Worm (Caenorhabditis elegans) whole organism, early embryonic: ENCODE data around the gene M28.8.

ENCODE experiments used
- B0310.2 ChIP-seq: sonication (generic microtip); optimal IDR thresholded peaks from 2 replicates; lab custom pipeline; 2016; ENCODE audit warnings: mild to moderate bottlenecking, missing genetic modification characterization, missing compliant biosample characterization
- F13C5.2 ChIP-seq: sonication (generic microtip); optimal IDR thresholded peaks from 2 replicates; lab custom pipeline; 2017; ENCODE audit warnings: mild to moderate bottlenecking, missing genetic modification characterization, inconsistent platforms, missing compliant biosample characterization
- aly-1 ChIP-seq: sonication (generic microtip); optimal IDR thresholded peaks from 2 replicates; lab custom pipeline; 2016; ENCODE audit warnings: missing genetic modification characterization, missing compliant biosample characterization
- ama-1 ChIP-seq: fragments of 150-350 bp; optimal IDR thresholded peaks from 2 replicates; lab custom pipeline; 2014
- ceh-13 ChIP-seq: fragments of 200-800 bp; sonication (Bioruptor generic); optimal IDR thresholded peaks from 2 replicates; lab custom pipeline; 2018; ENCODE audit warnings: mild to moderate bottlenecking, missing genetic modification characterization, missing compliant biosample characterization
- ceh-36 ChIP-seq: sonication (generic microtip); optimal IDR thresholded peaks from 2 replicates; lab custom pipeline; 2016; ENCODE audit warnings: missing genetic modification characterization, inconsistent platforms, missing compliant biosample characterization
- ets-7 ChIP-seq: sonication (generic microtip); optimal IDR thresholded peaks from 2 replicates; lab custom pipeline; 2016; ENCODE audit warnings: missing genotype, missing genetic modification characterization, missing compliant biosample characterization
- flt-1 ChIP-seq: fragments of 200-800 bp; sonication (Bioruptor generic); IDR thresholded peaks from 2 replicates; pipeline ENCODE4 v1.3.6; 2022; ENCODE audit warnings: missing genetic modification characterization, missing compliant biosample characterization
- hmbx-1 ChIP-seq: sonication (generic microtip); optimal IDR thresholded peaks from 2 replicates; lab custom pipeline; 2016; ENCODE audit warnings: mild to moderate bottlenecking, missing genetic modification characterization, missing compliant biosample characterization
- hmg-4 ChIP-seq: fragments of 200-800 bp; sonication (Bioruptor generic); optimal IDR thresholded peaks from 2 replicates; lab custom pipeline; 2018; ENCODE audit warnings: mild to moderate bottlenecking, missing genetic modification characterization, missing compliant biosample characterization
- hnd-1 ChIP-seq: sonication (generic microtip); optimal IDR thresholded peaks from 2 replicates; lab custom pipeline; 2016; ENCODE audit warnings: missing genetic modification characterization, missing compliant biosample characterization
- pes-1 ChIP-seq: fragments of 200-800 bp; sonication (Bioruptor generic); IDR thresholded peaks from 2 replicates; pipeline ENCODE4 v1.3.6; 2022; ENCODE audit warnings: missing genetic modification reagents, missing genetic modification characterization, missing compliant biosample characterization
- scrt-1 ChIP-seq: fragments of 200-800 bp; sonication (Bioruptor generic); IDR thresholded peaks from 2 replicates; pipeline ENCODE4 v1.3.6; 2022; ENCODE audit warnings: missing genetic modification characterization, missing compliant biosample characterization
- sea-1 ChIP-seq: fragments of 200-800 bp; sonication (Bioruptor generic); conservative IDR thresholded peaks from 2 replicates; pipeline ENCODE4 v1.3.6; 2022; ENCODE audit warnings: missing genetic modification characterization, missing compliant biosample characterization
- tbx-11 ChIP-seq: fragments of 200-800 bp; sonication (Bioruptor generic); IDR thresholded peaks from 2 replicates; pipeline ENCODE4 v1.3.6; 2022; ENCODE audit warnings: missing genetic modification characterization, missing compliant biosample characterization
- tbx-37 ChIP-seq: fragments of 200-800 bp; sonication (Bioruptor generic); conservative IDR thresholded peaks from 2 replicates; pipeline ENCODE4 v1.3.6; 2022; ENCODE audit warnings: missing genetic modification reagents, missing genetic modification characterization, missing compliant biosample characterization
- tra-4 ChIP-seq: sonication (generic microtip); optimal IDR thresholded peaks from 2 replicates; lab custom pipeline; 2017; ENCODE audit warnings: missing genetic modification characterization, missing compliant biosample characterization

The M28.8 gene

ce11 chrII:10594312-10594711 lies 33.8 kb upstream of the M28.8 start:
- TF ChIP-seq scrt-1 (GFP tag; lab: Robert Waterston, UW) (no peak), tbx-11 (GFP tag; lab: Robert Waterston, UW) (no peak), tra-4 (tag; lab: Kevin White, UChicago) (no peak), ceh-13 (GFP tag; lab: Kevin White, UChicago) (no peak), hmg-4 (GFP tag; lab: Kevin White, UChicago) (no peak), hnd-1 (tag; lab: Kevin White, UChicago) (no peak), pes-1 (no peak), tbx-37 (GFP tag; lab: Robert Waterston, UW) (no peak), ets-7 (tag; lab: Kevin White, UChicago) (no peak), sea-1 (GFP tag; lab: Robert Waterston, UW) (no peak), F13C5.2 (no peak), B0310.2 (tag; lab: Kevin White, UChicago) (no peak), ceh-36 (tag; lab: Kevin White, UChicago) (no peak), ama-1 (lab: Kevin White, UChicago) (no peak), aly-1 (tag; lab: Kevin White, UChicago) (no peak), flt-1 (GFP tag; lab: Robert Waterston, UW) (no peak), hmbx-1 (tag; lab: Kevin White, UChicago) (no peak)

- TF ChIP-seq tra-4 (tag; lab: Kevin White, UChicago): no peak
- TF ChIP-seq pes-1: no peak
- TF ChIP-seq tbx-11 (GFP tag; lab: Robert Waterston, UW): no peak
- TF ChIP-seq ceh-36 (tag; lab: Kevin White, UChicago): no peak
Measured at ce11 chrII:10594758-10595157, 33.3 kb upstream of the M28.8 start, which contains the start of gene C14A4.6. C14A4.6 (minus strand) TSS chrII:10594776.

- no peak for TF ChIP-seq tbx-37 (GFP tag; lab: Robert Waterston, UW)
- no peak for TF ChIP-seq ama-1 (lab: Kevin White, UChicago)
- TF ChIP-seq tbx-11 (GFP tag; lab: Robert Waterston, UW): no peak
- TF ChIP-seq scrt-1 (GFP tag; lab: Robert Waterston, UW): no peak
- no peak for TF ChIP-seq tra-4 (tag; lab: Kevin White, UChicago)
- TF ChIP-seq hnd-1 (tag; lab: Kevin White, UChicago): no peak
- no peak for TF ChIP-seq F13C5.2
- TF ChIP-seq B0310.2 (tag; lab: Kevin White, UChicago): no peak
- no peak for TF ChIP-seq aly-1 (tag; lab: Kevin White, UChicago)
- TF ChIP-seq sea-1 (GFP tag; lab: Robert Waterston, UW): no peak
- TF ChIP-seq ceh-13 (GFP tag; lab: Kevin White, UChicago): no peak
- no peak for TF ChIP-seq flt-1 (GFP tag; lab: Robert Waterston, UW)
Measured at ce11 chrII:10596462-10596861, 31.6 kb upstream of the M28.8 start, which contains the start of gene C14A4.7. C14A4.7 (minus strand) TSS chrII:10596562.

ce11 chrII:10598039-10598438 lies 30.0 kb upstream of the M28.8 start, which contains the start of gene C14A4.8:
C14A4.8 (minus strand) TSS chrII:10598139.
- TF ChIP-seq ceh-13 (GFP tag; lab: Kevin White, UChicago): no peak
- no peak for TF ChIP-seq hmg-4 (GFP tag; lab: Kevin White, UChicago)
- TF ChIP-seq F13C5.2: no peak
- TF ChIP-seq sea-1 (GFP tag; lab: Robert Waterston, UW): no peak
- TF ChIP-seq ceh-36 (tag; lab: Kevin White, UChicago): no peak
- no peak for TF ChIP-seq ama-1 (lab: Kevin White, UChicago)
- no peak for TF ChIP-seq flt-1 (GFP tag; lab: Robert Waterston, UW)
- TF ChIP-seq tra-4 (tag; lab: Kevin White, UChicago): no peak
- TF ChIP-seq tbx-11 (GFP tag; lab: Robert Waterston, UW): no peak
- TF ChIP-seq aly-1 (tag; lab: Kevin White, UChicago): no peak
- TF ChIP-seq scrt-1 (GFP tag; lab: Robert Waterston, UW): no peak
- TF ChIP-seq tbx-37 (GFP tag; lab: Robert Waterston, UW): no peak
- TF ChIP-seq hmbx-1 (tag; lab: Kevin White, UChicago): no peak

- TF ChIP-seq aly-1 (tag; lab: Kevin White, UChicago) (no peak), sea-1 (GFP tag; lab: Robert Waterston, UW) (no peak), ets-7 (tag; lab: Kevin White, UChicago) (no peak), B0310.2 (tag; lab: Kevin White, UChicago) (no peak), hmg-4 (GFP tag; lab: Kevin White, UChicago) (no peak), ceh-13 (GFP tag; lab: Kevin White, UChicago) (no peak), tbx-37 (GFP tag; lab: Robert Waterston, UW) (no peak), tbx-11 (GFP tag; lab: Robert Waterston, UW) (no peak), hnd-1 (tag; lab: Kevin White, UChicago) (no peak), hmbx-1 (tag; lab: Kevin White, UChicago) (no peak), pes-1 (no peak), tra-4 (tag; lab: Kevin White, UChicago) (no peak), ceh-36 (tag; lab: Kevin White, UChicago) (no peak), F13C5.2 (no peak), scrt-1 (GFP tag; lab: Robert Waterston, UW) (no peak), ama-1 (lab: Kevin White, UChicago) (no peak), flt-1 (GFP tag; lab: Robert Waterston, UW) (no peak)
Measured at ce11 chrII:10598970-10599369, 29.1 kb upstream of the M28.8 start, which contains the start of gene C14A4.9. C14A4.9 (plus strand) TSS chrII:10599337.

- TF ChIP-seq pes-1: no peak
- TF ChIP-seq tbx-11 (GFP tag; lab: Robert Waterston, UW): no peak
- no peak for TF ChIP-seq flt-1 (GFP tag; lab: Robert Waterston, UW)
- TF ChIP-seq hnd-1 (tag; lab: Kevin White, UChicago): no peak
- no peak for TF ChIP-seq ceh-36 (tag; lab: Kevin White, UChicago)
- TF ChIP-seq ama-1 (lab: Kevin White, UChicago): no peak
- no peak for TF ChIP-seq ceh-13 (GFP tag; lab: Kevin White, UChicago)
- no peak for TF ChIP-seq B0310.2 (tag; lab: Kevin White, UChicago)
Measured at ce11 chrII:10602184-10602583, 25.9 kb upstream of the M28.8 start, which contains the start of gene srv-2. srv-2 (minus strand) TSS chrII:10602284.

- TF ChIP-seq ama-1 (lab: Kevin White, UChicago) (no peak), hnd-1 (tag; lab: Kevin White, UChicago) (no peak), scrt-1 (GFP tag; lab: Robert Waterston, UW) (no peak), ets-7 (tag; lab: Kevin White, UChicago) (no peak), ceh-36 (tag; lab: Kevin White, UChicago) (no peak), ceh-13 (GFP tag; lab: Kevin White, UChicago) (no peak), pes-1 (no peak)
Measured at ce11 chrII:10603560-10603959, 24.5 kb upstream of the M28.8 start.
